Fruit fly (Drosophila melanogaster): Measurements from ENCODE around the gene dco.

Gene dco

DNA sequence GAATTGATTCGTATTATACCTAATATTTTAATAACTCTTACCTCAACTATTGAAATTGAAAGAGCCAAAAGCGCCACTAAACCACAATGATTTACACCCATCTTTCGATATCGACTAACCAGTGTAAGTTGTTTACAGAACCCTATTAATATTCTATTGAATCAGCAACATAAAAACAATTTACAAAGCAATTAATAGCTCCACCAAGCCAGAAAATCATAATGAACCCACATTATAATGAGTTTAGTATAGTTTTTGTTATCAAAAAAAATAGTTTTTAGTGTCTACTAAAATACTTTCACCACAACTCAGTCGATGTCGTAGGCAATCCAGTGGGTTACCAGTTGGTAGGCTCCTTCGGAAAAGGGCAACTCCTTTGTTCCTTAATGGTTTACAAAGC lies 16.0 kb downstream of the dco start, which contains the start of gene CG33920:
Gene CG33920 (minus strand): TSS at position 101 of the 400 bp plus-strand sequence.
- TF ChIP-seq CG1233 (GFP tag; optimal IDR thresholded peaks at IDR 0.05): no peak
- no peak for TF ChIP-seq CG15269 (tag; optimal IDR thresholded peaks at IDR 0.05)
- TF ChIP-seq CG10209 (GFP tag; optimal IDR thresholded peaks at IDR 0.05): no peak
- no peak for TF ChIP-seq CG34224 (GFP tag; IDR thresholded peaks at IDR 0.05; ENCODE audit: partially characterized antibody)
- no peak for TF ChIP-seq zfh2 (GFP tag; optimal IDR thresholded peaks at IDR 0.05)
- TF ChIP-seq CG3281 (GFP tag; optimal IDR thresholded peaks at IDR 0.05): no peak
- no peak for TF ChIP-seq CG4617 (GFP tag; optimal IDR thresholded peaks at IDR 0.05; ENCODE audit: borderline replicate concordance)

DNA sequence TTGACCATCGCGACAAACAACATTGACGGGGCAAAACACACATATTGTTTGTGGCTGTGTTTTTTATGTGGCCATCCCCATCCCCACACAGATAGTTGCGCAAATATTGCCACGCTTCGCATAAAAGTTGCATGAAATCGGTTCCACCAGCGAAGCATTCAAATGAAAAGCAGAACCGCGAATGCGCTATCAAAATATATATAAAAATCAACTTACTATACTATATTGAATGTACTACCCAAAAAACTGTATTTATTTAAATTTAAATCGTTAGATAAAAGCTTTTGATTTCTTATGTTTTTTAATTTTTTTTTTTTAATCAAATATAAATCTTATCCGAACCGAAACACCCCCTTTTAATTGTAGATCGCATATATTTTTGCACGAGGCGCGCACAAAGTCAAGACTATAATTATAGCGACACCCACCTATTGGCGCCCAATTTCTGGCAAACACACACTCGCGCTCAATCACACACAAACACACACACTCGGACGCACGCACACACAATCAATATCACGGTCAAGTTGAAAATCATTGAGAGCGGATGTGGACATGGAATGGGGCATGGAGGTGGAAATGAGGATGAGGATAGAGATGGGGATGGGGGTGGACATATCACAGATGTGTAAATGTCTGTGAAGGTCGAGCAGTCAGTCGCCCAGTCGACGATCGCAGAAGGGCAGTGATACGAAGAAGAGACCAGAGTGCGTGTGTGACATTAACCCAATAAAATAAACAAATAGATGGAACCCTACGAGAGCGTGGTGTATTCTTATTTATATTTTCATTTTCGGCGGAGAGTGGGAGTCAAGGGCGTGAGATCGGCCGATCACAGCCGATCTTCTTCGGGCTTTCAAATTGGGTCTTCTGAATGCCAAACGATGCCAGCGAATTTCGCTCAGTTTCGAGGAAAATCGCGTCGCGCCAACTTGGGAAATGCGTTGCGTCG lies 22.3 kb downstream of the dco start, which contains the start of gene CanA1:
Gene CanA1 (plus strand): TSS at position 902 of the 952 bp plus-strand sequence.
- TF ChIP-seq Med (GFP tag) (peak; percentile 38), CG17568 (GFP tag; optimal IDR thresholded peaks at IDR 0.05) (no peak), CG1832 (GFP tag; optimal IDR thresholded peaks at IDR 0.05) (no peak), CG16815 (GFP tag; optimal IDR thresholded peaks at IDR 0.05) (no peak), tgo (GFP tag; IDR thresholded peaks at IDR 0.05) (peak; percentile 13; the same call in 2 of the 3 replicates), lmd (GFP tag; IDR thresholded peaks at IDR 0.05) (no peak; the same call in 1 of the 2 replicates), CG9437 (GFP tag; optimal IDR thresholded peaks at IDR 0.05) (no peak), CG3407 (GFP tag; optimal IDR thresholded peaks at IDR 0.05) (no peak), CG2678 (tag; optimal IDR thresholded peaks at IDR 0.05) (peak; percentile 40), CG16779 (GFP tag; IDR thresholded peaks at IDR 0.05) (no peak), lab (GFP tag; optimal IDR thresholded peaks at IDR 0.05) (peak; percentile 14), cg (GFP tag; optimal IDR thresholded peaks at IDR 0.05) (peak; percentile 22), al (GFP tag; IDR thresholded peaks at IDR 0.05) (0 out of 2 replicates have a peak, but pooled peaks have one; percentile 34), CG13894 (tag; optimal IDR thresholded peaks at IDR 0.05) (no peak), BEAF-32 (GFP tag; optimal IDR thresholded peaks at IDR 0.05) (no peak), Hmx (GFP tag; optimal IDR thresholded peaks at IDR 0.05) (no peak), Tbp (GFP tag; optimal IDR thresholded peaks at IDR 0.05) (no peak), pho (GFP tag; optimal IDR thresholded peaks at IDR 0.05) (no peak), crol (GFP tag; IDR thresholded peaks at IDR 0.05) (0 out of 2 replicates have a peak, but pooled peaks have one; percentile 15), CG18599 (GFP tag; optimal IDR thresholded peaks at IDR 0.05) (no peak), ind (GFP tag; optimal IDR thresholded peaks at IDR 0.05) (peak; percentile 5), CG8089 (GFP tag; optimal IDR thresholded peaks at IDR 0.05) (no peak), slou (GFP tag; optimal IDR thresholded peaks at IDR 0.05) (no peak), grn (GFP tag; optimal IDR thresholded peaks at IDR 0.05) (no peak), slbo (GFP tag; IDR thresholded peaks at IDR 0.05) (peak; percentile 52), grau (tag; optimal IDR thresholded peaks at IDR 0.05) (peak; percentile 23), CG9932 (GFP tag; IDR thresholded peaks at IDR 0.05) (peak; percentile 52), sisA (GFP tag; IDR thresholded peaks at IDR 0.05) (no peak), CG12942 (GFP tag; optimal IDR thresholded peaks at IDR 0.05) (no peak), run (tag; optimal IDR thresholded peaks at IDR 0.05) (no peak), CG11695 (GFP tag; IDR thresholded peaks at IDR 0.05) (peak; percentile 57; the same call in 2 of the 3 replicates), CG15269 (tag; optimal IDR thresholded peaks at IDR 0.05) (peak; percentile 44), CG2202 (tag; optimal IDR thresholded peaks at IDR 0.05) (no peak), bbx (GFP tag; IDR thresholded peaks at IDR 0.05; ENCODE audit: partially characterized antibody) (no peak), Meics (GFP tag; optimal IDR thresholded peaks at IDR 0.05) (peak; percentile 24), danr (GFP tag; IDR thresholded peaks at IDR 0.05) (no peak), tx (GFP tag; optimal IDR thresholded peaks at IDR 0.05) (no peak), ci (GFP tag; IDR thresholded peaks at IDR 0.05) (no peak), Opbp (GFP tag; IDR thresholded peaks at IDR 0.05; ENCODE audit: partially characterized antibody) (no peak), Jarid2 (GFP tag; optimal IDR thresholded peaks at IDR 0.05) (no peak), eyg (GFP tag; optimal IDR thresholded peaks at IDR 0.05) (no peak)
